Worm (Caenorhabditis elegans): ENCODE measurements around the gene Y17D7B.3.

Y17D7B.3 gene

ce11 chrV:18742108-18742507, 44.5 kb downstream of the Y17D7B.3 start, which contains the start of gene clec-250:
Gene clec-250, minus strand, starts transcription at chrV:18742208.
- no peak for TF ChIP-seq unc-62 (GFP tag; optimal IDR thresholded peaks at IDR 0.05)
- no peak for TF ChIP-seq elt-1 (tag; optimal IDR thresholded peaks at IDR 0.05; ENCODE audit: borderline replicate concordance, insufficient read depth)
- no peak for TF ChIP-seq cnd-1 (tag; optimal IDR thresholded peaks at IDR 0.05)
- no peak for TF ChIP-seq ces-1 (GFP tag; optimal IDR thresholded peaks at IDR 0.05)
- TF ChIP-seq M03D4.4 (tag; optimal IDR thresholded peaks at IDR 0.05): no peak
- no peak for TF ChIP-seq elt-3 (tag; optimal IDR thresholded peaks at IDR 0.05)
- no peak for TF ChIP-seq tbx-8 (GFP tag; optimal IDR thresholded peaks at IDR 0.05)
- TF ChIP-seq lsy-2 (tag; optimal IDR thresholded peaks at IDR 0.05): no peak
- no peak for TF ChIP-seq hlh-1 (tag; optimal IDR thresholded peaks at IDR 0.05)
- TF ChIP-seq nhr-237 (tag; optimal IDR thresholded peaks at IDR 0.05): no peak
- TF ChIP-seq bed-3 (GFP tag; optimal IDR thresholded peaks at IDR 0.05): no peak
- no peak for TF ChIP-seq nhr-28 (tag; optimal IDR thresholded peaks at IDR 0.05)
- TF ChIP-seq ztf-11 (tag; optimal IDR thresholded peaks at IDR 0.05): no peak
- no peak for TF ChIP-seq mep-1 (tag; optimal IDR thresholded peaks at IDR 0.05)

- TF ChIP-seq nhr-2 (tag; optimal IDR thresholded peaks at IDR 0.05) (no peak), ceh-39 (tag; optimal IDR thresholded peaks at IDR 0.05) (no peak), unc-62 (GFP tag; optimal IDR thresholded peaks at IDR 0.05) (no peak), nhr-12 (tag; optimal IDR thresholded peaks at IDR 0.05) (no peak), sptf-1 (tag; optimal IDR thresholded peaks at IDR 0.05) (no peak), blmp-1 (tag; optimal IDR thresholded peaks at IDR 0.05) (no peak), pha-4 (tag; optimal IDR thresholded peaks at IDR 0.05) (no peak), nhr-237 (tag; optimal IDR thresholded peaks at IDR 0.05) (no peak), elt-1 (tag; optimal IDR thresholded peaks at IDR 0.05; ENCODE audit: borderline replicate concordance, insufficient read depth) (no peak), M03D4.4 (tag; optimal IDR thresholded peaks at IDR 0.05) (no peak), nhr-28 (tag; optimal IDR thresholded peaks at IDR 0.05) (no peak), drap-1 (GFP tag; optimal IDR thresholded peaks at IDR 0.05) (no peak), unc-39 (tag; optimal IDR thresholded peaks at IDR 0.05) (no peak), mep-1 (tag; optimal IDR thresholded peaks at IDR 0.05) (no peak), flh-1 (GFP tag; optimal IDR thresholded peaks at IDR 0.05) (no peak), ces-1 (GFP tag; optimal IDR thresholded peaks at IDR 0.05) (no peak), ceh-43 (GFP tag; optimal IDR thresholded peaks at IDR 0.05) (no peak), sem-2 (GFP tag; optimal IDR thresholded peaks at IDR 0.05) (no peak)
Measured at ce11 chrV:18737646-18738045, 48.9 kb downstream of the Y17D7B.3 start.

Measured in whole organism, mixed stage, embryonic.